Worm (Caenorhabditis elegans) whole organism, L2 larva: ENCODE measurements around the gene Y38A10A.7.

ENCODE experiments used
- C34F6.9 ChIP-seq: fragments of 150-350 bp; optimal IDR thresholded peaks from 2 replicates; lab custom pipeline; 2014; ENCODE audit warnings: missing biosample characterization, missing genetic modification characterization
- F13H6.1 ChIP-seq: sonication (generic microtip); optimal IDR thresholded peaks from 2 replicates; lab custom pipeline; 2016; ENCODE audit warnings: missing genetic modification characterization, missing compliant biosample characterization
- R02D3.7 ChIP-seq: fragments of 150-350 bp; optimal IDR thresholded peaks from 2 replicates; lab custom pipeline; 2014; ENCODE audit warnings: missing biosample characterization, missing genetic modification characterization
- Y55F3AM.14 ChIP-seq: fragments of 200-800 bp; sonication (Bioruptor generic); optimal IDR thresholded peaks from 2 replicates; lab custom pipeline; 2018; ENCODE audit warnings: mild to moderate bottlenecking, missing genetic modification characterization, missing compliant biosample characterization
- ZK546.5 ChIP-seq: sonication (generic microtip); optimal IDR thresholded peaks from 2 replicates; lab custom pipeline; 2017; ENCODE audit warnings: missing biosample characterization, missing genetic modification characterization
- alr-1 ChIP-seq: fragments of 150-350 bp; optimal IDR thresholded peaks from 2 replicates; lab custom pipeline; 2014; ENCODE audit warnings: missing biosample characterization, missing genetic modification characterization
- ama-1 ChIP-seq: fragments of 150-350 bp; optimal IDR thresholded peaks from 2 replicates; lab custom pipeline; 2018; ENCODE audit warnings: inconsistent platforms
- blmp-1 ChIP-seq: sonication (generic microtip); optimal IDR thresholded peaks from 2 replicates; lab custom pipeline; 2017; ENCODE audit warnings: missing genetic modification characterization, mild to moderate bottlenecking, missing compliant biosample characterization, antibody characterized with exemption, moderate library complexity; ENCODE audit not compliant: insufficient read depth
- ceh-16 ChIP-seq: fragments of 150-350 bp; optimal IDR thresholded peaks from 2 replicates; lab custom pipeline; 2014; ENCODE audit warnings: missing biosample characterization, missing genetic modification characterization
- ceh-82 ChIP-seq: fragments of 150-350 bp; optimal IDR thresholded peaks from 2 replicates; lab custom pipeline; 2014; ENCODE audit warnings: missing biosample characterization, missing genetic modification characterization
- crh-2 ChIP-seq: sonication (generic microtip); optimal IDR thresholded peaks from 2 replicates; lab custom pipeline; 2017; ENCODE audit warnings: missing biosample characterization, missing genetic modification characterization
- dmd-4 ChIP-seq: sonication (generic microtip); optimal IDR thresholded peaks from 2 replicates; lab custom pipeline; 2017; ENCODE audit warnings: missing biosample characterization, missing genetic modification characterization
- egl-27 ChIP-seq: sonication (generic microtip); optimal IDR thresholded peaks from 3 replicates; lab custom pipeline; 2017; ENCODE audit warnings: missing biosample characterization, missing genetic modification reagents, missing genetic modification characterization
- elt-1 ChIP-seq: fragments of 150-350 bp; optimal IDR thresholded peaks from 2 replicates; lab custom pipeline; 2014; ENCODE audit warnings: missing biosample characterization, missing genetic modification characterization
- elt-3 ChIP-seq: sonication (generic microtip); optimal IDR thresholded peaks from 2 replicates; lab custom pipeline; 2017; ENCODE audit warnings: missing biosample characterization, missing genetic modification characterization
- fos-1 ChIP-seq: fragments of 150-350 bp; optimal IDR thresholded peaks from 2 replicates; lab custom pipeline; 2014; ENCODE audit warnings: missing biosample characterization, missing genetic modification characterization
- gmeb-1 ChIP-seq: fragments of 150-350 bp; optimal IDR thresholded peaks from 2 replicates; lab custom pipeline; 2014; ENCODE audit warnings: missing biosample characterization, missing genetic modification characterization
- lin-11 ChIP-seq: fragments of 150-350 bp; sonication (generic microtip); optimal IDR thresholded peaks from 2 replicates; lab custom pipeline; 2014; ENCODE audit warnings: missing biosample characterization, missing genetic modification characterization, inconsistent platforms, mixed read lengths
- lin-13 ChIP-seq: fragments of 150-350 bp; optimal IDR thresholded peaks from 2 replicates; lab custom pipeline; 2014; ENCODE audit warnings: missing biosample characterization, missing genetic modification reagents, missing genetic modification characterization
- lin-39 ChIP-seq: fragments of 150-350 bp; optimal IDR thresholded peaks from 2 replicates; lab custom pipeline; 2014; ENCODE audit warnings: missing biosample characterization, missing genetic modification reagents, missing genetic modification characterization
- lsy-2 ChIP-seq, 2 experiments: fragments of 150-350 bp in 1 of 2; sonication (generic microtip) in 1 of 2; optimal IDR thresholded peaks; 2 replicates each; lab custom pipeline; 2014 to 2017; ENCODE audit warnings: missing biosample characterization in 2 of 2, missing genetic modification characterization in 2 of 2
- mab-5 ChIP-seq: fragments of 150-350 bp; optimal IDR thresholded peaks from 2 replicates; lab custom pipeline; 2014; ENCODE audit warnings: missing biosample characterization, missing genetic modification characterization
- mbf-1 ChIP-seq: sonication (generic microtip); optimal IDR thresholded peaks from 2 replicates; lab custom pipeline; 2017; ENCODE audit warnings: missing biosample characterization, missing genetic modification characterization
- mdl-1 ChIP-seq, 2 experiments: fragments of 150-350 bp in 1 of 2; sonication (generic microtip) in 1 of 2; optimal IDR thresholded peaks; 2 replicates each; lab custom pipeline; 2017; ENCODE audit warnings: missing biosample characterization in 2 of 2, missing genetic modification characterization in 2 of 2
- nhr-11 ChIP-seq: fragments of 150-350 bp; optimal IDR thresholded peaks from 2 replicates; lab custom pipeline; 2014; ENCODE audit warnings: missing biosample characterization, missing genetic modification characterization
- nhr-12 ChIP-seq: fragments of 150-350 bp; optimal IDR thresholded peaks from 2 replicates; lab custom pipeline; 2014; ENCODE audit warnings: missing biosample characterization, missing genetic modification characterization
- nhr-129 ChIP-seq: fragments of 150-350 bp; optimal IDR thresholded peaks from 2 replicates; lab custom pipeline; 2014; ENCODE audit warnings: missing biosample characterization, missing genetic modification characterization
- nhr-21 ChIP-seq: fragments of 150-350 bp; optimal IDR thresholded peaks from 2 replicates; lab custom pipeline; 2014; ENCODE audit warnings: missing biosample characterization, missing genetic modification characterization
- nhr-23 ChIP-seq: fragments of 150-350 bp; optimal IDR thresholded peaks from 2 replicates; lab custom pipeline; 2014; ENCODE audit warnings: missing biosample characterization, missing genetic modification reagents, missing genetic modification characterization
- nhr-237 ChIP-seq: fragments of 150-350 bp; optimal IDR thresholded peaks from 2 replicates; lab custom pipeline; 2014; ENCODE audit warnings: missing biosample characterization, missing genetic modification characterization
- nhr-25 ChIP-seq: fragments of 150-350 bp; sonication (generic microtip); optimal IDR thresholded peaks from 3 replicates; lab custom pipeline; 2014; ENCODE audit warnings: missing biosample characterization, missing genetic modification characterization
- nhr-6 ChIP-seq: fragments of 150-350 bp; optimal IDR thresholded peaks from 2 replicates; lab custom pipeline; 2014; ENCODE audit warnings: missing biosample characterization, missing genetic modification characterization
- nhr-77 ChIP-seq: fragments of 150-350 bp; optimal IDR thresholded peaks from 2 replicates; lab custom pipeline; 2014; ENCODE audit warnings: missing biosample characterization, missing genetic modification characterization
- peb-1 ChIP-seq: fragments of 150-350 bp; optimal IDR thresholded peaks from 2 replicates; lab custom pipeline; 2014; ENCODE audit warnings: missing biosample characterization, missing genetic modification characterization
- sem-4 ChIP-seq: fragments of 150-350 bp; optimal IDR thresholded peaks from 2 replicates; lab custom pipeline; 2014; ENCODE audit warnings: missing biosample characterization, missing genetic modification reagents, missing genetic modification characterization
- skn-1 ChIP-seq: sonication (generic microtip); optimal IDR thresholded peaks from 2 replicates; lab custom pipeline; 2017; ENCODE audit warnings: missing biosample characterization, missing genetic modification characterization
- sma-3 ChIP-seq: sonication (generic microtip); optimal IDR thresholded peaks from 2 replicates; lab custom pipeline; 2016; ENCODE audit warnings: missing genetic modification reagents, missing genetic modification characterization, missing compliant biosample characterization
- sma-9 ChIP-seq, 2 experiments: fragments of 150-350 bp in 1 of 2; sonication (generic microtip) in 1 of 2; optimal IDR thresholded peaks; 2 replicates each; lab custom pipeline; 2014 to 2016; ENCODE audit warnings: missing genetic modification characterization in 2 of 2, mild to moderate bottlenecking in 1 of 2, missing biosample characterization in 1 of 2, missing compliant biosample characterization in 1 of 2, missing genetic modification reagents in 1 of 2, moderate library complexity in 1 of 2
- snpc-4 ChIP-seq: fragments of 150-350 bp; optimal IDR thresholded peaks from 2 replicates; lab custom pipeline; 2014; ENCODE audit warnings: missing biosample characterization, missing genetic modification characterization
- unc-39 ChIP-seq: fragments of 150-350 bp; optimal IDR thresholded peaks from 2 replicates; lab custom pipeline; 2014; ENCODE audit warnings: missing biosample characterization, missing genetic modification characterization
- unc-55 ChIP-seq: fragments of 150-350 bp; sonication (generic microtip); optimal IDR thresholded peaks from 3 replicates; lab custom pipeline; 2014; ENCODE audit warnings: missing biosample characterization, missing genetic modification reagents, missing genetic modification characterization
- unc-62 ChIP-seq: fragments of 150-350 bp; optimal IDR thresholded peaks from 2 replicates; lab custom pipeline; 2014; ENCODE audit warnings: missing biosample characterization, missing genetic modification reagents, missing genetic modification characterization
- zag-1 ChIP-seq: fragments of 150-350 bp; optimal IDR thresholded peaks from 2 replicates; lab custom pipeline; 2014; ENCODE audit warnings: missing biosample characterization, missing genetic modification characterization
- ztf-1 ChIP-seq: fragments of 200-800 bp; sonication (Bioruptor generic); conservative IDR thresholded peaks from 2 replicates; pipeline ENCODE4 v1.3.6; 2022; ENCODE audit warnings: missing genetic modification characterization, missing compliant biosample characterization
- ztf-11 ChIP-seq: sonication (generic microtip); optimal IDR thresholded peaks from 2 replicates; lab custom pipeline; 2017; ENCODE audit warnings: missing biosample characterization, missing genetic modification characterization
- ztf-4 ChIP-seq: fragments of 150-350 bp; optimal IDR thresholded peaks from 2 replicates; lab custom pipeline; 2014; ENCODE audit warnings: missing biosample characterization, missing genetic modification characterization

The Y38A10A.7 gene

DNA sequence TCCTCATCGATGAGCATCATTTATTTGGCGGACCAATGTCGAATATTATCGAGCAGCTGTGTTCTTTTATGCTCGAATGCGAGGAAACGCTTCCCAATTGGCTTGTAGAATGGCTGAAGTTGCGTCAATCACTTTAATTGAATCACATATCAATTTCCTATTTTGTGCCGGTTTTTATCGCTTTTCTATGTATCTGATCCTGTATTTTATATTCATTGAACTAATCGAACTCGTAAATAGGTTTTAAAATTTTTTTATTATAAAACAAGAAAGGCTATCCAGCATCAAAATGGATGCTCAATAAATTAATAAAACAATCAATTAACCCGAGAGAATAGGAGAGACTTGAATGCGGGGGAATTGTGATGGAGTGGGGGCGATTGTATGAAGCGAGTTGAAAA is 2.8 kb downstream of the Y38A10A.7 start:
- no peak for TF ChIP-seq peb-1
- no peak for TF ChIP-seq dmd-4 (tag; lab: Kevin White, UChicago)
- TF ChIP-seq nhr-237 (tag; lab: Kevin White, UChicago) = no peak
- no peak for TF ChIP-seq C34F6.9
- no peak for TF ChIP-seq nhr-12 (tag; lab: Kevin White, UChicago)
- TF ChIP-seq skn-1 (tag; lab: Kevin White, UChicago) = no peak
- peak; percentile 58 for TF ChIP-seq ama-1 (lab: Kevin White, UChicago)
- TF ChIP-seq R02D3.7 = no peak
- peak; percentile 4 for TF ChIP-seq nhr-11
- no peak for TF ChIP-seq sem-4 (tag; lab: Kevin White, UChicago)
- no peak for TF ChIP-seq elt-1 (tag; lab: Kevin White, UChicago)
- no peak for TF ChIP-seq snpc-4 (tag; lab: Kevin White, UChicago)
- no peak for TF ChIP-seq alr-1 (tag; lab: Kevin White, UChicago)
- no peak for TF ChIP-seq nhr-6
- TF ChIP-seq nhr-21 (tag; lab: Kevin White, UChicago) = no peak
- TF ChIP-seq ZK546.5 (tag; lab: Kevin White, UChicago) = no peak
- peak; percentile 22 for TF ChIP-seq sma-9 (GFP tag; optimal IDR thresholded peaks at IDR 0.05; lab: Kevin White, UChicago)
- no peak for TF ChIP-seq sma-9 (tag; optimal IDR thresholded peaks at IDR 0.05; lab: Kevin White, UChicago)
- no peak for TF ChIP-seq nhr-25 (tag; lab: Kevin White, UChicago)
- TF ChIP-seq mbf-1 = no peak
- TF ChIP-seq unc-39 = no peak
- no peak for TF ChIP-seq nhr-129 (tag; lab: Kevin White, UChicago)
- TF ChIP-seq ztf-1 (GFP tag; lab: Robert Waterston, UW) = no peak
- TF ChIP-seq crh-2 (tag; lab: Kevin White, UChicago) = peak; percentile 51
- TF ChIP-seq lsy-2 (tag; optimal IDR thresholded peaks at IDR 0.05; lab: Kevin White, UChicago) = peak in 1 of 2 experiments; percentile 39
- TF ChIP-seq gmeb-1 (tag; lab: Kevin White, UChicago) = peak; percentile 28
- no peak for TF ChIP-seq mab-5 (tag; lab: Kevin White, UChicago)
- TF ChIP-seq lin-39 = no peak
- TF ChIP-seq F13H6.1 = no peak
- no peak for TF ChIP-seq blmp-1
- TF ChIP-seq lin-13 (GFP tag; lab: Kevin White, UChicago) = no peak
- no peak for TF ChIP-seq unc-62
- TF ChIP-seq ceh-16 (tag; lab: Kevin White, UChicago) = no peak
- TF ChIP-seq egl-27 (tag; lab: Kevin White, UChicago) = no peak
- no peak for TF ChIP-seq unc-55 (GFP tag; lab: Kevin White, UChicago)
- no peak for TF ChIP-seq nhr-23 (tag; lab: Kevin White, UChicago)
- TF ChIP-seq Y55F3AM.14 (GFP tag; lab: Kevin White, UChicago) = no peak

DNA sequence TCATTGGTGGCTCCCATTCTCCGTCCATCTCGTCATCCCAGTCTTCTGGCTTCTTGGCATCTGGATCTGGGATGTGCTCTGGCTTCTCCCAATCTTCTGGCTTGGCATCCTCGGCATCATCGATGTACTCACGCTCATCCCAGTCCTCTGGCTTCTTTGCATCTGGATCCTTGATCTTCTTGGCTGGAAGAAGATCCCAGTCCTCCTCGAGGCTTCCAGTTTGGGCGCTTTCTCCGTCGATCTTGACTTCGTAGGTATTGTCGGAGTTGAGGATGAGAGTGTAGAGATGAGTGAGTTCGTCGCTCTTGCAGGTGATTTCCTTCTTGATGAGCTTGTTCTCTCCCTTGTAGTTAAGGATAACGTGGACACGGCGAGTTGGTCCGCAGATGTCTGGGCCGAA is 3.6 kb downstream of the Y38A10A.7 start:
- TF ChIP-seq ama-1 (lab: Kevin White, UChicago) (no peak), Y55F3AM.14 (GFP tag; lab: Kevin White, UChicago) (no peak), mdl-1 (tag; optimal IDR thresholded peaks at IDR 0.05; lab: Kevin White, UChicago) (no peak), dmd-4 (tag; lab: Kevin White, UChicago) (no peak), gmeb-1 (tag; lab: Kevin White, UChicago) (no peak), unc-39 (no peak), ZK546.5 (tag; lab: Kevin White, UChicago) (no peak), fos-1 (no peak), C34F6.9 (no peak), crh-2 (tag; lab: Kevin White, UChicago) (no peak)
- TF ChIP-seq, all 48 proteins: peak for 0

DNA sequence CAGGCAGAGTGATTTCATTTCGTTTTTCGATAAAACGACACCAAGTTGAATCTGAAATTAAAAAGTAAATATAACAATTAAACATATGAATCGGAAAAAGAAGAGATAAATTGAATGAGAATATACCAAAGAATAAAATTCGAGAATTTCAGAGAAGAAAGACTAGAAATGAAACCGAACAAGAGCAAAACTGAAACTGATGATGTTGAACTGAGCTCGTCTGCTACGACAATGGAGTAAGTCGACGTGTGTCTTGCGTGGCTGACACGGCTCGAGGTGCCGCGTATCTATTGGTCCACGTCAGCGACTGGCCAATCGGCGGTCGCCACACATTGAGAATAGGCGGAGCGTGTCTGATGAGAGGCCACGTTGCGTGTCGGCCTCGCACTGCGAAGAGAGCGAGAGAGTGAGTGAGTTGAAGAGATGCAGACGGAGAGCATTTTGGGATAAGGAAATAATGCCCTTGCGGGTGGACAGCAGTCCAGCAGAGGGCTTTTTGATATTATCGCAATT is 4.6 kb downstream of the Y38A10A.7 start, which contains the start of gene crt-1:
crt-1 (minus strand) TSS at position 51 of the 513 bp plus-strand sequence.
- TF ChIP-seq egl-27 (tag; lab: Kevin White, UChicago) (peak; percentile 73), lin-13 (GFP tag; lab: Kevin White, UChicago) (peak; percentile 95), dmd-4 (tag; lab: Kevin White, UChicago) (no peak), lin-11 (tag; lab: Kevin White, UChicago) (peak; percentile 90), nhr-77 (peak; percentile 58), nhr-129 (tag; lab: Kevin White, UChicago) (peak; percentile 93), ztf-1 (GFP tag; lab: Robert Waterston, UW) (no peak), ceh-82 (tag; lab: Kevin White, UChicago) (peak; percentile 40), skn-1 (tag; lab: Kevin White, UChicago) (peak; percentile 61), elt-3 (tag; lab: Kevin White, UChicago) (no peak), nhr-6 (peak; percentile 37), sem-4 (tag; lab: Kevin White, UChicago) (peak; percentile 89), nhr-23 (tag; lab: Kevin White, UChicago) (no peak), mbf-1 (no peak), ztf-4 (tag; lab: Kevin White, UChicago) (peak; percentile 70), sma-9 (GFP tag; optimal IDR thresholded peaks at IDR 0.05; lab: Kevin White, UChicago) (peak; percentile 77), sma-9 (tag; optimal IDR thresholded peaks at IDR 0.05; lab: Kevin White, UChicago) (no peak), snpc-4 (tag; lab: Kevin White, UChicago) (peak; percentile 57), lin-39 (no peak), nhr-11 (no peak), fos-1 (peak; percentile 76), F13H6.1 (peak; percentile 90), mab-5 (tag; lab: Kevin White, UChicago) (peak; percentile 90), ama-1 (lab: Kevin White, UChicago) (peak; percentile 79), ztf-11 (tag; lab: Kevin White, UChicago) (no peak), nhr-237 (tag; lab: Kevin White, UChicago) (no peak), ZK546.5 (tag; lab: Kevin White, UChicago) (no peak), sma-3 (GFP tag; lab: Kevin White, UChicago) (peak; percentile 92), elt-1 (tag; lab: Kevin White, UChicago) (no peak), nhr-12 (tag; lab: Kevin White, UChicago) (no peak), Y55F3AM.14 (GFP tag; lab: Kevin White, UChicago) (peak; percentile 78), zag-1 (tag; lab: Kevin White, UChicago) (peak; percentile 60), alr-1 (tag; lab: Kevin White, UChicago) (no peak)
